Worm (Caenorhabditis elegans): Measurements from ENCODE around the gene Y57G11C.3.

The Y57G11C.3 gene

DNA sequence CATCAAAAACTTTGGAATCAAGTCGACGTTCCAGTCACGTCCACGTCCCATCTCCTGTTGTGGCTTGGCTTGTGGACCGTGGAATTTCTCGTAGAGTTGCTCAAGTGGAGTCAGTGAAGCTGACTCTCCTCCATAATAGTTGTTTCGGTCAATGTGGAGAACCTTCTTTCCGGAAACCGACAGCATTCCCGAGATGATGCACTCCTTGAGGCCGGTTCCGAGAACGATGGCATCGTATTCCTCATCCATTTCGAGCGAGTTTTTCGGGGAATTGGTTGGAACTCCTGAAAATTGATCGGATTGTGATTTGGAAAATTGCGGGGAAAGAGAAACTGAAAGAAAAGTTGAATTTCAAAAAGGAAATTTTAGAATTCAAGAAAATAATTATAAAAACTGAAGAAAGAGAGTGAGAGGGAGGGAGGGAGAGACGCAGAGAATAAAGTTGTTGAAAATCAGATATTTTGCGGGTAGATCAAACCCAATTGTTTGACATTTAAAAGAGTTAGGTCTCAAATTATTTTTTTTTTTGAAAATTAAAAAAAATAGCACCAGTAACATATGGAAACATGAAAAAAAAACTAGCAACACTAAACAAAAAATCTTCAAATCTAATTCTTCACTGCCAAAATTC is 24.7 kb downstream of the Y57G11C.3 start, which contains the start of gene gdi-1:
gdi-1 (minus strand) TSS at position 286 of the 631 bp plus-strand sequence.
- TF ChIP-seq madf-9 (GFP tag; conservative IDR thresholded peaks at IDR 0.05) (0 out of 2 replicates have a peak, but pooled peaks have one; percentile 11), lin-38 (GFP tag; IDR thresholded peaks at IDR 0.05) (0 out of 2 replicates have a peak, but pooled peaks have one; percentile 6), dmd-9 (GFP tag; IDR thresholded peaks at IDR 0.05) (0 out of 2 replicates have a peak, but pooled peaks have one; percentile 11), ama-1 (optimal IDR thresholded peaks at IDR 0.05) (peak; percentile 56), lin-1 (GFP tag; IDR thresholded peaks at IDR 0.05) (no peak), mep-1 (tag; optimal IDR thresholded peaks at IDR 0.05) (peak; percentile 23), daf-16 (GFP tag; optimal IDR thresholded peaks at IDR 0.05) (no peak), daf-16 (tag; optimal IDR thresholded peaks at IDR 0.05) (peak; percentile 3), mes-2 (tag; optimal IDR thresholded peaks at IDR 0.05; ENCODE audit: poor library complexity, severe bottlenecking) (no peak)

- TF ChIP-seq daf-12 (tag; optimal IDR thresholded peaks at IDR 0.05) (no peak), ceh-62 (tag; optimal IDR thresholded peaks at IDR 0.05) (no peak), duxl-1 (tag; optimal IDR thresholded peaks at IDR 0.05; ENCODE audit: poor library complexity) (peak; percentile 18), snpc-4 (tag; optimal IDR thresholded peaks at IDR 0.05) (no peak), ctbp-1 (GFP tag; IDR thresholded peaks at IDR 0.05) (0 out of 2 replicates have a peak, but pooled peaks have one; percentile 46), T26A8.4 (GFP tag; IDR thresholded peaks at IDR 0.05) (0 out of 2 replicates have a peak, but pooled peaks have one; percentile 7), zip-11 (GFP tag; IDR thresholded peaks at IDR 0.05) (no peak), daf-19 (GFP tag; conservative IDR thresholded peaks at IDR 0.05) (no peak), sdz-12 (GFP tag; optimal IDR thresholded peaks at IDR 0.05) (no peak), hmg-1.1 (GFP tag; IDR thresholded peaks at IDR 0.05) (peak; percentile 62; the same call in 1 of the 2 replicates), egl-27 (tag; optimal IDR thresholded peaks at IDR 0.05) (no peak), saeg-2 (GFP tag; IDR thresholded peaks at IDR 0.05) (0 out of 2 replicates have a peak, but pooled peaks have one; percentile 5), ceh-32 (tag; optimal IDR thresholded peaks at IDR 0.05; ENCODE audit: poor library complexity) (no peak), set-16 (GFP tag; IDR thresholded peaks at IDR 0.05) (peak; percentile 46), unc-39 (tag; optimal IDR thresholded peaks at IDR 0.05) (no peak), mxl-3 (GFP tag; optimal IDR thresholded peaks at IDR 0.05) (peak; percentile 93), lsy-2 (tag; optimal IDR thresholded peaks at IDR 0.05) (peak; percentile 49 to 68), mep-1 (tag; optimal IDR thresholded peaks at IDR 0.05) (peak; percentile 89), egl-43 (GFP tag; IDR thresholded peaks at IDR 0.05) (0 out of 2 replicates have a peak, but pooled peaks have one; percentile 15), pqm-1 (tag; optimal IDR thresholded peaks at IDR 0.05) (no peak), nhr-48 (tag; optimal IDR thresholded peaks at IDR 0.05) (peak; percentile 20), vab-7 (GFP tag; IDR thresholded peaks at IDR 0.05) (peak; percentile 33; the same call in 1 of the 2 replicates), aha-1 (tag) (peak; percentile 99), lin-1 (GFP tag; IDR thresholded peaks at IDR 0.05) (no peak), lin-38 (GFP tag; IDR thresholded peaks at IDR 0.05) (peak; percentile 40; the same call in 1 of the 2 replicates), rbr-2 (tag; optimal IDR thresholded peaks at IDR 0.05) (peak; percentile 60), dve-1 (tag; optimal IDR thresholded peaks at IDR 0.05; ENCODE audit: insufficient read depth) (peak; percentile 59), ceh-20 (GFP tag; IDR thresholded peaks at IDR 0.05) (peak; percentile 36; the same call in 1 of the 2 replicates), Y75B8A.6 (GFP tag; IDR thresholded peaks at IDR 0.05) (no peak), nhr-25 (tag; optimal IDR thresholded peaks at IDR 0.05; ENCODE audit: borderline replicate concordance, insufficient read depth) (peak; percentile 82), dmd-6 (GFP tag; IDR thresholded peaks at IDR 0.05) (peak; percentile 46), ceh-28 (tag; optimal IDR thresholded peaks at IDR 0.05) (peak; percentile 70), lin-29 (GFP tag; IDR thresholded peaks at IDR 0.05) (no peak), nhr-28 (tag; optimal IDR thresholded peaks at IDR 0.05) (peak; percentile 53), F37D6.2 (tag; optimal IDR thresholded peaks at IDR 0.05) (peak; percentile 52), lin-13 (GFP tag; optimal IDR thresholded peaks at IDR 0.05) (no peak), ztf-7 (tag; optimal IDR thresholded peaks at IDR 0.05) (no peak), lir-3 (tag; optimal IDR thresholded peaks at IDR 0.05) (no peak), hlh-30 (tag; optimal IDR thresholded peaks at IDR 0.05; ENCODE audit: insufficient read depth) (peak; percentile 94), lin-15B (tag; optimal IDR thresholded peaks at IDR 0.05) (no peak)
Measured at ce11 chrIV:14793900-14794624, 26.1 kb downstream of the Y57G11C.3 start.

Measured in whole organism, L4 larva.